Worm (Caenorhabditis elegans) whole organism, mixed stage, embryonic: Measurements from ENCODE around the gene arrd-6.
A peak's percentile ranks its signal among the peaks of the same experiment; 100 is the strongest.

Source experiments
- M03D4.4 ChIP-seq: sonication (generic microtip); optimal IDR thresholded peaks from 2 replicates; lab custom pipeline; 2017; ENCODE audit warnings: mild to moderate bottlenecking, missing genetic modification characterization, missing compliant biosample characterization
- bed-3 ChIP-seq: fragments of 200-800 bp; sonication (Bioruptor generic); optimal IDR thresholded peaks from 3 replicates; lab custom pipeline; 2018; ENCODE audit warnings: mild to moderate bottlenecking, missing genetic modification characterization, moderate library complexity, missing compliant biosample characterization
- blmp-1 ChIP-seq: fragments of 150-350 bp; optimal IDR thresholded peaks from 2 replicates; lab custom pipeline; 2014; ENCODE audit warnings: missing biosample characterization, missing genetic modification characterization
- ceh-39 ChIP-seq: fragments of 150-350 bp; optimal IDR thresholded peaks from 2 replicates; lab custom pipeline; 2014; ENCODE audit warnings: missing biosample characterization, missing genetic modification characterization
- ceh-43 ChIP-seq: fragments of 200-800 bp; sonication (Bioruptor generic); optimal IDR thresholded peaks from 2 replicates; lab custom pipeline; 2018; ENCODE audit warnings: mild to moderate bottlenecking, missing genetic modification characterization, moderate library complexity, missing compliant biosample characterization
- ceh-83 ChIP-seq: fragments of 200-800 bp; sonication (Bioruptor generic); optimal IDR thresholded peaks from 2 replicates; lab custom pipeline; 2018; ENCODE audit warnings: mild to moderate bottlenecking, missing genetic modification characterization, missing compliant biosample characterization
- ces-1 ChIP-seq: fragments of 150-350 bp; optimal IDR thresholded peaks from 2 replicates; lab custom pipeline; 2014; ENCODE audit warnings: missing biosample characterization, missing genetic modification reagents, missing genetic modification characterization
- cnd-1 ChIP-seq: fragments of 200-800 bp; sonication (Bioruptor generic); optimal IDR thresholded peaks from 2 replicates; lab custom pipeline; 2018; ENCODE audit warnings: mild to moderate bottlenecking, missing genetic modification characterization, missing compliant biosample characterization
- drap-1 ChIP-seq: fragments of 200-800 bp; sonication (Bioruptor generic); optimal IDR thresholded peaks from 3 replicates; lab custom pipeline; 2018; ENCODE audit warnings: mild to moderate bottlenecking, missing genetic modification characterization, missing compliant biosample characterization
- elt-1 ChIP-seq: sonication (generic microtip); optimal IDR thresholded peaks from 2 replicates; lab custom pipeline; 2017; ENCODE audit warnings: missing genetic modification characterization, mild to moderate bottlenecking, missing compliant biosample characterization, antibody characterized with exemption, moderate library complexity, borderline replicate concordance; ENCODE audit not compliant: insufficient read depth
- elt-3 ChIP-seq: fragments of 150-350 bp; optimal IDR thresholded peaks from 2 replicates; lab custom pipeline; 2014; ENCODE audit warnings: missing biosample characterization, missing genetic modification characterization
- flh-1 ChIP-seq: fragments of 200-800 bp; sonication (Bioruptor generic); optimal IDR thresholded peaks from 2 replicates; lab custom pipeline; 2018; ENCODE audit warnings: mild to moderate bottlenecking, missing genetic modification characterization, moderate library complexity, missing compliant biosample characterization
- ham-2 ChIP-seq: fragments of 200-800 bp; sonication (Bioruptor generic); optimal IDR thresholded peaks from 2 replicates; lab custom pipeline; 2018; ENCODE audit warnings: mild to moderate bottlenecking, missing genetic modification characterization, missing compliant biosample characterization
- hlh-1 ChIP-seq: fragments of 150-350 bp; optimal IDR thresholded peaks from 2 replicates; lab custom pipeline; 2014; ENCODE audit warnings: missing biosample characterization, missing genetic modification reagents, missing genetic modification characterization
- lin-13 ChIP-seq: fragments of 150-350 bp; optimal IDR thresholded peaks from 2 replicates; lab custom pipeline; 2014; ENCODE audit warnings: missing biosample characterization, missing genetic modification characterization
- lin-32 ChIP-seq: fragments of 200-800 bp; sonication (Bioruptor generic); optimal IDR thresholded peaks from 2 replicates; lab custom pipeline; 2018; ENCODE audit warnings: mild to moderate bottlenecking, missing genetic modification characterization, missing compliant biosample characterization
- lsy-2 ChIP-seq: fragments of 150-350 bp; optimal IDR thresholded peaks from 2 replicates; lab custom pipeline; 2014; ENCODE audit warnings: missing biosample characterization, missing genetic modification characterization
- mab-5 ChIP-seq: fragments of 150-350 bp; optimal IDR thresholded peaks from 2 replicates; lab custom pipeline; 2014; ENCODE audit warnings: missing biosample characterization, missing genetic modification characterization
- mep-1 ChIP-seq: fragments of 150-350 bp; optimal IDR thresholded peaks from 2 replicates; lab custom pipeline; 2017; ENCODE audit warnings: missing biosample characterization, missing genetic modification reagents, missing genetic modification characterization, inconsistent platforms
- mls-2 ChIP-seq: sonication (generic microtip); optimal IDR thresholded peaks from 2 replicates; lab custom pipeline; 2016; ENCODE audit warnings: mild to moderate bottlenecking, missing genetic modification characterization, moderate library complexity, missing compliant biosample characterization
- nhr-12 ChIP-seq: fragments of 150-350 bp; optimal IDR thresholded peaks from 2 replicates; lab custom pipeline; 2014; ENCODE audit warnings: missing biosample characterization, missing genetic modification characterization
- nhr-2 ChIP-seq: fragments of 150-350 bp; optimal IDR thresholded peaks from 2 replicates; lab custom pipeline; 2014; ENCODE audit warnings: missing biosample characterization, missing genetic modification characterization
- nhr-237 ChIP-seq: fragments of 150-350 bp; optimal IDR thresholded peaks from 2 replicates; lab custom pipeline; 2014; ENCODE audit warnings: missing biosample characterization, missing genetic modification characterization
- nhr-28 ChIP-seq: fragments of 150-350 bp; optimal IDR thresholded peaks from 2 replicates; lab custom pipeline; 2014; ENCODE audit warnings: missing biosample characterization, missing genetic modification characterization
- nhr-76 ChIP-seq: sonication (generic microtip); optimal IDR thresholded peaks from 2 replicates; lab custom pipeline; 2017; ENCODE audit warnings: missing biosample characterization, missing genetic modification characterization
- pha-4 ChIP-seq: fragments of 150-350 bp; optimal IDR thresholded peaks from 2 replicates; lab custom pipeline; 2018; ENCODE audit warnings: missing biosample characterization, missing genetic modification reagents, missing genetic modification characterization
- sem-2 ChIP-seq: fragments of 200-800 bp; sonication (Bioruptor generic); optimal IDR thresholded peaks from 2 replicates; lab custom pipeline; 2018; ENCODE audit warnings: mild to moderate bottlenecking, missing genetic modification characterization, missing compliant biosample characterization
- snpc-4 ChIP-seq: fragments of 150-350 bp; optimal IDR thresholded peaks from 2 replicates; lab custom pipeline; 2014; ENCODE audit warnings: missing biosample characterization, missing genetic modification characterization
- sptf-1 ChIP-seq: sonication (generic microtip); optimal IDR thresholded peaks from 2 replicates; lab custom pipeline; 2017; ENCODE audit warnings: mild to moderate bottlenecking, missing genetic modification characterization, moderate library complexity, missing compliant biosample characterization
- tbx-8 ChIP-seq: fragments of 200-800 bp; sonication (Bioruptor generic); optimal IDR thresholded peaks from 2 replicates; lab custom pipeline; 2018; ENCODE audit warnings: mild to moderate bottlenecking, missing genetic modification characterization, moderate library complexity, missing compliant biosample characterization
- unc-120 ChIP-seq: sonication (generic microtip); optimal IDR thresholded peaks from 2 replicates; lab custom pipeline; 2017; ENCODE audit warnings: missing genetic modification characterization, missing compliant biosample characterization; ENCODE audit not compliant: poor library complexity, severe bottlenecking
- unc-39 ChIP-seq: fragments of 150-350 bp; optimal IDR thresholded peaks from 2 replicates; lab custom pipeline; 2014; ENCODE audit warnings: missing biosample characterization, missing genetic modification characterization
- unc-62 ChIP-seq: fragments of 150-350 bp; optimal IDR thresholded peaks from 2 replicates; lab custom pipeline; 2014; ENCODE audit warnings: missing biosample characterization, missing genetic modification reagents, missing genetic modification characterization
- zip-8 ChIP-seq: fragments of 150-350 bp; optimal IDR thresholded peaks from 2 replicates; lab custom pipeline; 2014; ENCODE audit warnings: missing biosample characterization, missing genetic modification characterization
- ztf-11 ChIP-seq: fragments of 150-350 bp; optimal IDR thresholded peaks from 2 replicates; lab custom pipeline; 2014; ENCODE audit warnings: missing biosample characterization, missing genetic modification characterization

The arrd-6 gene

DNA sequence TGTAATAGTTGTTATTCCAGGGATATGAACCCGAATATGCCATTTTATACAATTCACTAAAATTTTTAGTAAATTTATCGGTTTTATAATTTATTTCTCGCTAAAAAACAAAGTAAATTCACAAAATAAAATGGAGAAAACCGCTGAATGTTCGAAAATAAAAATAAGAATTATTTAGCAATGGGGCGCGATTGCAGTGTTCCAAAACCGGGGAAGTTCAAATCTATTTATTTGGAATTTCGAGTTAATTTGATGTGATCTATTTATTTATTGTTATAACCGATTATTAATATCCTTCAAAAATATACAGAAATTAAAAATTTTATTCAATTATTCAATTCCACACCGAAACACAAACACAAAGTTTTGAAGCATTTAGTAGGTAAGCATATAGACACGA is 10.0 kb upstream of the arrd-6 start, which contains the start of gene F40F8.11:
TSS of gene F40F8.11 (minus strand) at position 49 of the 400 bp plus-strand sequence.
- TF ChIP-seq drap-1 (GFP tag; lab: Kevin White, UChicago) (no peak), flh-1 (no peak), lin-13 (tag; lab: Kevin White, UChicago) (no peak), sptf-1 (tag; lab: Kevin White, UChicago) (no peak), unc-62 (GFP tag; lab: Kevin White, UChicago) (no peak), tbx-8 (no peak), M03D4.4 (tag; lab: Kevin White, UChicago) (no peak), bed-3 (GFP tag; lab: Kevin White, UChicago) (no peak), hlh-1 (tag; lab: Kevin White, UChicago) (no peak), cnd-1 (tag; lab: Kevin White, UChicago) (no peak), ceh-83 (GFP tag; lab: Kevin White, UChicago) (no peak), ham-2 (GFP tag; lab: Kevin White, UChicago) (no peak), unc-120 (tag; lab: Kevin White, UChicago) (peak; percentile 27), snpc-4 (no peak), lsy-2 (peak; percentile 59), nhr-28 (tag; lab: Kevin White, UChicago) (no peak), blmp-1 (tag; lab: Kevin White, UChicago) (peak; percentile 4), zip-8 (no peak), mls-2 (tag; lab: Kevin White, UChicago) (no peak), nhr-76 (tag; lab: Kevin White, UChicago) (no peak), sem-2 (GFP tag; lab: Kevin White, UChicago) (no peak), mab-5 (tag; lab: Kevin White, UChicago) (no peak), ztf-11 (tag; lab: Kevin White, UChicago) (no peak), mep-1 (tag; lab: Kevin White, UChicago) (no peak), nhr-237 (tag; lab: Kevin White, UChicago) (peak; percentile 3), lin-32 (GFP tag; lab: Kevin White, UChicago) (no peak), elt-3 (tag; lab: Kevin White, UChicago) (no peak), unc-39 (tag; lab: Kevin White, UChicago) (no peak), elt-1 (no peak), nhr-2 (tag; lab: Kevin White, UChicago) (no peak), ceh-43 (GFP tag; lab: Kevin White, UChicago) (no peak), nhr-12 (tag; lab: Kevin White, UChicago) (no peak), ces-1 (GFP tag; lab: Kevin White, UChicago) (peak; percentile 6), pha-4 (no peak), ceh-39 (tag; lab: Kevin White, UChicago) (peak; percentile 4)

ce11 chrII:11134828-11135227 is 7.7 kb upstream of the arrd-6 start, which contains the start of gene F40F8.5:
Gene F40F8.5, minus strand, starts transcription at chrII:11134928.
- TF ChIP-seq nhr-12 (tag; lab: Kevin White, UChicago) (no peak), nhr-2 (tag; lab: Kevin White, UChicago) (no peak)
- TF ChIP-seq, all 35 proteins: peak for 0

ce11 chrII:11135773-11136172 is 6.8 kb upstream of the arrd-6 start:
- TF ChIP-seq ceh-39 (tag; lab: Kevin White, UChicago) (no peak), lin-32 (GFP tag; lab: Kevin White, UChicago) (no peak), unc-62 (GFP tag; lab: Kevin White, UChicago) (peak; percentile 78), nhr-2 (tag; lab: Kevin White, UChicago) (no peak), snpc-4 (no peak)

DNA sequence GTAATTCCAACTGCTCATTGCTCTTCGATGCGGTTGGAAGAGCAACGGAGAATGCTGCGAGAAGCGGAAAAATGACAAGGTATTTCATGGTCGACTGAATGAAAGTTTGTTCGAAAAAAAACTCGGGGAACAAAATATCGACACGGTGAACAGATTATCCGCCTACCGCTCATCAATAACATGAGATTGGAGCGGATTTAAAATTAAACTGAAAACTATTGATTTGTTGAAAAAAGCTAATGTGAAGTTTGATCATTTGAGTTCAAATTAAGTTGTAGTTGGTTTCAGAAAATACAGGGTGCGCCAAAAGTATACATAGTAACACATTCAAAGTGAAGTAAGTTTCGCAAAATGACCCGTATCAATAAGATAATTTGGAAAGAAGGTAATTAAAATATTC is 2.4 kb upstream of the arrd-6 start, which contains the start of gene F40F8.4:
TSS of gene F40F8.4 (minus strand) at position 101 of the 400 bp plus-strand sequence.
- no peak for TF ChIP-seq ces-1 (GFP tag; lab: Kevin White, UChicago)
- TF ChIP-seq unc-39 (tag; lab: Kevin White, UChicago), result no peak
- no peak for TF ChIP-seq unc-120 (tag; lab: Kevin White, UChicago)
- TF ChIP-seq ham-2 (GFP tag; lab: Kevin White, UChicago), result no peak
- TF ChIP-seq M03D4.4 (tag; lab: Kevin White, UChicago), result no peak
- no peak for TF ChIP-seq flh-1
- TF ChIP-seq ztf-11 (tag; lab: Kevin White, UChicago), result no peak
- TF ChIP-seq cnd-1 (tag; lab: Kevin White, UChicago), result no peak
- no peak for TF ChIP-seq sptf-1 (tag; lab: Kevin White, UChicago)
- TF ChIP-seq bed-3 (GFP tag; lab: Kevin White, UChicago), result no peak
- no peak for TF ChIP-seq nhr-237 (tag; lab: Kevin White, UChicago)
- TF ChIP-seq unc-62 (GFP tag; lab: Kevin White, UChicago), result no peak
- no peak for TF ChIP-seq nhr-76 (tag; lab: Kevin White, UChicago)
- no peak for TF ChIP-seq zip-8
- TF ChIP-seq lsy-2, result no peak
